Worm (Caenorhabditis elegans) whole organism, L3 larva: ENCODE measurements around the gene ani-1.

ENCODE experiments used
- egl-27 ChIP-seq: sonication (generic microtip); optimal IDR thresholded peaks from 4 replicates; lab custom pipeline; 2017; ENCODE audit warnings: missing biosample characterization, missing genetic modification reagents, missing genetic modification characterization
- eor-1 ChIP-seq, 2 experiments: fragments of 150-350 bp; optimal IDR thresholded peaks; 2 replicates each; lab custom pipeline; 2014 to 2018; ENCODE audit warnings: missing biosample characterization in 2 of 2, missing genetic modification characterization in 2 of 2
- lin-15B ChIP-seq: fragments of 150-350 bp; optimal IDR thresholded peaks from 2 replicates; lab custom pipeline; 2014; ENCODE audit warnings: missing biosample characterization, missing genetic modification characterization
- mdl-1 ChIP-seq: fragments of 150-350 bp; optimal IDR thresholded peaks from 2 replicates; lab custom pipeline; 2014; ENCODE audit warnings: missing biosample characterization, missing genetic modification characterization
- nhr-11 ChIP-seq: fragments of 150-350 bp; optimal IDR thresholded peaks from 2 replicates; lab custom pipeline; 2014; ENCODE audit warnings: missing biosample characterization, missing genetic modification characterization
- nhr-237 ChIP-seq: fragments of 150-350 bp; optimal IDR thresholded peaks from 2 replicates; lab custom pipeline; 2014; ENCODE audit warnings: missing biosample characterization, missing genetic modification characterization
- nhr-77 ChIP-seq: fragments of 150-350 bp; optimal IDR thresholded peaks from 2 replicates; lab custom pipeline; 2014; ENCODE audit warnings: missing biosample characterization, missing genetic modification characterization
- pha-4 ChIP-seq: fragments of 150-350 bp; optimal IDR thresholded peaks from 2 replicates; lab custom pipeline; 2014; ENCODE audit warnings: missing biosample characterization, missing genetic modification reagents, missing genetic modification characterization
- pqm-1 ChIP-seq: fragments of 150-350 bp; optimal IDR thresholded peaks from 2 replicates; lab custom pipeline; 2017; ENCODE audit warnings: missing biosample characterization, missing genetic modification characterization, inconsistent platforms
- tbx-2 ChIP-seq: sonication (generic microtip); optimal IDR thresholded peaks from 2 replicates; lab custom pipeline; 2016; ENCODE audit warnings: mild to moderate bottlenecking, missing genetic modification characterization, missing compliant biosample characterization
- unc-62 ChIP-seq: fragments of 150-350 bp; sonication (generic microtip); optimal IDR thresholded peaks from 4 replicates; lab custom pipeline; 2014; ENCODE audit warnings: missing biosample characterization, missing genetic modification reagents, missing genetic modification characterization

ce11 chrIII:12410304-12410703 lies 42.9 kb downstream of the ani-1 start:
- no peak for TF ChIP-seq nhr-11 (tag; lab: Kevin White, UChicago)
- TF ChIP-seq pqm-1 (tag; lab: Kevin White, UChicago) = no peak
- TF ChIP-seq lin-15B = no peak
- TF ChIP-seq pha-4 (tag; lab: Kevin White, UChicago) = no peak
- no peak for TF ChIP-seq unc-62
- TF ChIP-seq tbx-2 (tag; lab: Kevin White, UChicago) = no peak
- TF ChIP-seq egl-27 (tag; lab: Kevin White, UChicago) = no peak
- no peak for TF ChIP-seq nhr-237 (tag; lab: Kevin White, UChicago)
- no peak for TF ChIP-seq eor-1 (tag; optimal IDR thresholded peaks at IDR 0.05; lab: Kevin White, UChicago)
- TF ChIP-seq nhr-77 (tag; lab: Kevin White, UChicago) = no peak
- TF ChIP-seq mdl-1 (tag; lab: Kevin White, UChicago) = no peak
